Fruit fly (Drosophila melanogaster) whole organism, wandering third instar larva: Measurements from ENCODE around the gene CG14324.

Experiments used
- N ChIP-seq: fragments of >200 bp; optimal IDR thresholded peaks from 2 replicates; lab custom pipeline; 2018; ENCODE audit warnings: missing biosample characterization, missing external identifiers, missing genetic modification characterization
- pan ChIP-seq: fragments of >200 bp; optimal IDR thresholded peaks from 2 replicates; lab custom pipeline; 2017
- woc ChIP-seq: sonication (Bioruptor generic); optimal IDR thresholded peaks from 2 replicates; lab custom pipeline; 2016; ENCODE audit warnings: missing biosample characterization, mild to moderate bottlenecking, missing genetic modification characterization

DNA sequence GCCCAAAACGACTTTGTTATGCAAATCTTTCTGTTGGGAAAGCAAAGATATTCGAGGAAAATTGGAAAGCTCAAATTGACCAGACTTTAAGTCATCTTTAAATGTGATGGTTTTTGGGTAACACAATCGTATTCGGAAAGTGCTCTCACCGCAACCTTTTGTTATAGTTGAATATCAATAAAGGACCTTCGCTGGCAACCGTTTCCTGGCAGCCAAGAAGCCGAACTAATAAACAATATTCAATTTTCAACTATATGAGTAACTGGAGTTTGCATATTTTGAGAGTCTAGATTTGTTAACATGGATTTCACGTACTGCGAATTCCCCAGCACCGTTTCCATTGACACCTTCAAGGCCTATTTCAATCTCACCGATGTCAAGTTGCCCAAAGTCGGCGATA, 8.2 kb upstream of the CG14324 start, which contains the start of gene CG14325:
- TF ChIP-seq pan (lab: Kevin White, UChicago) (no peak), N (GFP tag; lab: Kevin White, UChicago) (no peak), woc (GFP tag; lab: Kevin White, UChicago) (no peak)
